Fruit fly (Drosophila melanogaster): ENCODE measurements around the gene syd.

Gene syd

DNA sequence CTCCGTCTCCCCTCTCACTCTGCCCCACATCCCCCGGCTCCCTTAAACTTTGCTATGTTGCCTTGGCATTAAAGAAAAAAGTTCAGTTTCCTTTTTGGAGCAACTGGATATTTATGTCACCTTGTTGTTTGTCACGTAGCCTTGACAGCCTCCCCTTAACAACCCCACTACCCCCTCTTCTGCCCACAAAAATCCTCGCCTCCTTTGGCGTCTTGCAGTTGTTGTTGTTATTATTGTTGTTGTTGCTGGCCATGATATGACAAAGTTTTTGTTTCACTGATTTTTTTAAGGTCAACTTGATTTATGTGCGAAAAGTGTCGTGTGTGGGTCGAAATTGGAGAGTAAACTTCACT, 65.6 kb downstream of the syd start:
- TF ChIP-seq CG12768 (GFP tag; optimal IDR thresholded peaks at IDR 0.05), result no peak
- no peak for TF ChIP-seq CG7045 (GFP tag; optimal IDR thresholded peaks at IDR 0.05)
- no peak for TF ChIP-seq cic (GFP tag; optimal IDR thresholded peaks at IDR 0.05)
- TF ChIP-seq CG7101 (tag; optimal IDR thresholded peaks at IDR 0.05), result no peak
- no peak for TF ChIP-seq bab1 (GFP tag; optimal IDR thresholded peaks at IDR 0.05)
- no peak for TF ChIP-seq CG1620 (GFP tag; optimal IDR thresholded peaks at IDR 0.05)
- TF ChIP-seq tj (GFP tag; optimal IDR thresholded peaks at IDR 0.05), result no peak
- no peak for TF ChIP-seq ovo (GFP tag; optimal IDR thresholded peaks at IDR 0.05)
- no peak for TF ChIP-seq kay (GFP tag; ENCODE audit: borderline replicate concordance)
- TF ChIP-seq CG5204 (GFP tag; optimal IDR thresholded peaks at IDR 0.05), result no peak
- TF ChIP-seq CG11617 (GFP tag; optimal IDR thresholded peaks at IDR 0.05), result no peak
- no peak for TF ChIP-seq CG14711 (tag; optimal IDR thresholded peaks at IDR 0.05)
- no peak for TF ChIP-seq pad (GFP tag; optimal IDR thresholded peaks at IDR 0.05)
- TF ChIP-seq CG33017 (tag; optimal IDR thresholded peaks at IDR 0.05), result no peak
- TF ChIP-seq Crg-1 (GFP tag; optimal IDR thresholded peaks at IDR 0.05), result no peak
- TF ChIP-seq Hr96 (GFP tag; optimal IDR thresholded peaks at IDR 0.05), result no peak

DNA sequence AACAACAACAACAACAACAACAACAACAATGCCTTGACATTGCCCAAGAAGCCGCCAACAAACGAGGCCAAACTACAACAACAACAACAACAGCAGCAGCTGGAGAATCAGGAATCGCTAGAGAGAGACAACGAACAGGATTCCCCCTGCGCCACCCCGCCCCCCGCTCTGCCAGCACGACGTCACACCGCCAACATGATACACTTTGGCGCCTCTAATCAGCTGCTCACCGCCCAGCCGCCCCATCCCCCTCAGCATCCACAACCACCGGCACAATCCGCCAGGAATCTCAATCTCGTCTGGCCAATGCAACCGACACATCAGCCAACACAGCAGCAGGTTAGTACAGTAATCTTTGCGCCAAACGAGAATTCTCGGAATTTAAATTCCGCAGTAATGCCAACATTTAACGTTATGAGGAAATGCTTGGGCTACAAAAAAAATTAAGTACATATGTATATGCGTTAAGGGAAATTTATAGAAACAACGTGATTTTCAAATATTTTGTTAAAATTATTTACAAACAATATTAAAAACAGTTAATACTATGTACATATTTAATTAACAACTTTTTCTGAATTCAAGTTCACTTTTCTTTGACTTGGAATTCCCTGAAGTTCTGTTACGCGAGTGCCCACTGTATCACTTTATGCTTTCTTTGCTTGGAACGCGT, 66.1 kb downstream of the syd start:
- TF ChIP-seq bab1 (GFP tag; optimal IDR thresholded peaks at IDR 0.05) (peak; percentile 39), cic (GFP tag; optimal IDR thresholded peaks at IDR 0.05) (no peak), tj (GFP tag; optimal IDR thresholded peaks at IDR 0.05) (peak; percentile 0), CG33017 (tag; optimal IDR thresholded peaks at IDR 0.05) (no peak), kay (GFP tag; ENCODE audit: borderline replicate concordance) (peak; percentile 39), CG7045 (GFP tag; optimal IDR thresholded peaks at IDR 0.05) (no peak)

DNA sequence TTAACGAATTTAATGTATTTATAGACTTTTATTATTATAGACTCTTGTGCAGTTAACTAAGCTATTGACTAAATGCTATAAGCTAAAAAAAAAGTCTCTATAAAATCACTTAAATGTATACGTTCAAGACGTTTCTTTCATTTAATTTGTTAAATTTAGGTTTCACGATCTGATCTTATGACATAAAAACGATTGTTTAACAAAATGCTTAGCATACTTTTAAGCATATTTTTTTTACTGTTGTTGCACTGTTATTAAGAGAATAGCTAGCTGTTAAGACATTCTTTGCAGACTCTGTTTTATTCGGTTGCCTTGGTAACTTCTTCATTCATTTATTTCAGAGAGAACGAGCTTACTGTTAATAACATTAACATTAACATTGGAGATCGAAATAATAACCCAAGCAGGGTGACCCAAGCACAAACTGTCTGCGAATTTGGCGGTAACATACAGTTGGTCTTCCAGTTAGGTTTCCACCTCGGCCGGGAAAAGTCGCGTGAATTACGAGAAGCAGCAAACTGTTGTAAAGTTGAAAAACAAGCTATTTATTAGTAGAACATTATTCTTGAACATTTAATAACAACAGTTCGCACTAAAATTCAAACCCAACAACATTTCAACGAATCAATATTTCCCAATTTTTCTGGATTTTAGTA, 67.2 kb downstream of the syd start, which contains the start of gene CG32365:
CG32365 (plus strand) TSS at position 462 of the 656 bp plus-strand sequence.
- TF ChIP-seq CG7101 (tag; optimal IDR thresholded peaks at IDR 0.05) (peak; percentile 4), CG33017 (tag; optimal IDR thresholded peaks at IDR 0.05) (no peak), Hr96 (GFP tag; optimal IDR thresholded peaks at IDR 0.05) (peak; percentile 8), CG14711 (tag; optimal IDR thresholded peaks at IDR 0.05) (peak; percentile 26), Crg-1 (GFP tag; optimal IDR thresholded peaks at IDR 0.05) (no peak), kay (GFP tag; ENCODE audit: borderline replicate concordance) (peak; percentile 86), bab1 (GFP tag; optimal IDR thresholded peaks at IDR 0.05) (peak; percentile 82), toe (GFP tag; optimal IDR thresholded peaks at IDR 0.05) (no peak), tj (GFP tag; optimal IDR thresholded peaks at IDR 0.05) (peak; percentile 29), Mnt (GFP tag; optimal IDR thresholded peaks at IDR 0.05) (no peak), cnc (optimal IDR thresholded peaks at IDR 0.05) (no peak), CG12768 (GFP tag; optimal IDR thresholded peaks at IDR 0.05) (no peak), CG11617 (GFP tag; optimal IDR thresholded peaks at IDR 0.05) (no peak)

DNA sequence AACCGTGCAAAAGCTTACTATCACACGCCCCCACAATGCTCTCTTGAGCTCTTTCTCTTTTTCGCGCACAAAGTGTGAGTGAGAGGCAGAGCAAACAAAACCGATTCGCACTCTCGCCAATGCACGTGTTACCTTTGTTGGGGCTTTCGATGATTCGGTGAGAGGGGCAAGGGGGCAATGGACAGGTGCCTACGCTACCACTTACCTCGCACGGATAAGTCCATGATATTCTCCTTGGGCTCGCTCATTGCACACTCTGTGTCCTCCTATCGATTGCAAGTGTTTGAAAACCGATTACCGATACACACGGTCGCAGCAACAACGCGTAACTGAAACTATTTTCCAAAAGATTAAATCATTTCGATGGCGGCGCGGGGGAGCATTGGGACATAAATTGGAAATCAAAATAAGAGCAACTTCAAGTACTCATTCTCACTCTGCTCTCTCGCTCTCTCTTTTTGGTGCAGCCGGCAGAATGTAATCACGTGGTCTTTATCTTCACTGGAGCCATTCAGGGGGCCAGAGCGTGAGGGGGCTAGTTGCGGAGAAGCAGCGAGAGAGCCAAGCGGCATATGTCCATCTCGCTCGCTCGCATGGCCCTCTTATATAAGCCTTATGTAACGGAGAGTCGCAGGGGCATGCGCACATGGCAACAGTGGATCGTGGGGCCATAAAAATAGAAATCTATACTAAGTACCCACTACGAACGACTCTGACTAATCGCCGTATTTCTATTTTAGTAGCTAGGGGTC, 68.7 kb downstream of the syd start, which contains the start of gene Pdp1:
Pdp1 (minus strand) TSS at position 334 of the 752 bp plus-strand sequence.
- TF ChIP-seq CG1620 (GFP tag; optimal IDR thresholded peaks at IDR 0.05), result peak; percentile 31
- no peak for TF ChIP-seq CG5204 (GFP tag; optimal IDR thresholded peaks at IDR 0.05)
- no peak for TF ChIP-seq CG14711 (tag; optimal IDR thresholded peaks at IDR 0.05)
- TF ChIP-seq Hr96 (GFP tag; optimal IDR thresholded peaks at IDR 0.05), result no peak
- no peak for TF ChIP-seq kay (GFP tag; ENCODE audit: borderline replicate concordance)
- peak; percentile 91 for TF ChIP-seq Mnt (GFP tag; optimal IDR thresholded peaks at IDR 0.05)
- peak; percentile 64 for TF ChIP-seq bab1 (GFP tag; optimal IDR thresholded peaks at IDR 0.05)
- TF ChIP-seq CG7101 (tag; optimal IDR thresholded peaks at IDR 0.05), result peak; percentile 4
- TF ChIP-seq pad (GFP tag; optimal IDR thresholded peaks at IDR 0.05), result peak; percentile 99
- TF ChIP-seq CG12768 (GFP tag; optimal IDR thresholded peaks at IDR 0.05), result peak; percentile 23
- peak; percentile 89 for TF ChIP-seq cic (GFP tag; optimal IDR thresholded peaks at IDR 0.05)
- no peak for TF ChIP-seq toe (GFP tag; optimal IDR thresholded peaks at IDR 0.05)
- no peak for TF ChIP-seq CG33017 (tag; optimal IDR thresholded peaks at IDR 0.05)
- no peak for TF ChIP-seq Crg-1 (GFP tag; optimal IDR thresholded peaks at IDR 0.05)
- TF ChIP-seq tj (GFP tag; optimal IDR thresholded peaks at IDR 0.05), result peak; percentile 69
- TF ChIP-seq ovo (GFP tag; optimal IDR thresholded peaks at IDR 0.05), result no peak
- peak; percentile 19 for TF ChIP-seq CG7045 (GFP tag; optimal IDR thresholded peaks at IDR 0.05)
- no peak for TF ChIP-seq Clk (GFP tag; optimal IDR thresholded peaks at IDR 0.05)
- TF ChIP-seq cnc (optimal IDR thresholded peaks at IDR 0.05), result no peak
- no peak for TF ChIP-seq CG11617 (GFP tag; optimal IDR thresholded peaks at IDR 0.05)

All from whole organism, adult.